Worm (Caenorhabditis elegans): ENCODE data around the gene F35C11.7.

F35C11.7 gene

ce11 chrII:8283158-8283717, 27.1 kb downstream of the F35C11.7 start, which contains the start of the genes nst-1 and cct-4:
Gene nst-1 (minus strand): TSS chrII:8283208.
Gene cct-4 (plus strand): TSS chrII:8283667.
- TF ChIP-seq flt-1 (GFP tag; IDR thresholded peaks at IDR 0.05): no peak

- TF ChIP-seq hmg-4 (GFP tag; optimal IDR thresholded peaks at IDR 0.05) (no peak), tra-4 (tag; optimal IDR thresholded peaks at IDR 0.05) (no peak), ets-7 (tag; optimal IDR thresholded peaks at IDR 0.05) (no peak), tbx-11 (GFP tag; IDR thresholded peaks at IDR 0.05) (no peak), pes-1 (GFP tag; IDR thresholded peaks at IDR 0.05) (no peak), tbx-37 (GFP tag; conservative IDR thresholded peaks at IDR 0.05) (no peak), sea-1 (GFP tag; conservative IDR thresholded peaks at IDR 0.05) (no peak), flt-1 (GFP tag; IDR thresholded peaks at IDR 0.05) (no peak), hmbx-1 (tag; optimal IDR thresholded peaks at IDR 0.05) (no peak), B0310.2 (tag; optimal IDR thresholded peaks at IDR 0.05) (no peak), F13C5.2 (tag; optimal IDR thresholded peaks at IDR 0.05) (no peak), scrt-1 (GFP tag; IDR thresholded peaks at IDR 0.05) (no peak), ceh-13 (GFP tag; optimal IDR thresholded peaks at IDR 0.05) (no peak), ceh-36 (tag; optimal IDR thresholded peaks at IDR 0.05) (no peak), hnd-1 (tag; optimal IDR thresholded peaks at IDR 0.05) (no peak), ama-1 (optimal IDR thresholded peaks at IDR 0.05) (no peak)
Observed at ce11 chrII:8295296-8295695, 39.2 kb downstream of the F35C11.7 start, which contains the start of gene nlp-55. Gene nlp-55 (minus strand): TSS chrII:8295396.
